Fruit fly (Drosophila melanogaster): ENCODE measurements around the gene COX7AL.
A peak's percentile ranks its signal among the peaks of the same experiment; 100 is the strongest.

Gene COX7AL

DNA sequence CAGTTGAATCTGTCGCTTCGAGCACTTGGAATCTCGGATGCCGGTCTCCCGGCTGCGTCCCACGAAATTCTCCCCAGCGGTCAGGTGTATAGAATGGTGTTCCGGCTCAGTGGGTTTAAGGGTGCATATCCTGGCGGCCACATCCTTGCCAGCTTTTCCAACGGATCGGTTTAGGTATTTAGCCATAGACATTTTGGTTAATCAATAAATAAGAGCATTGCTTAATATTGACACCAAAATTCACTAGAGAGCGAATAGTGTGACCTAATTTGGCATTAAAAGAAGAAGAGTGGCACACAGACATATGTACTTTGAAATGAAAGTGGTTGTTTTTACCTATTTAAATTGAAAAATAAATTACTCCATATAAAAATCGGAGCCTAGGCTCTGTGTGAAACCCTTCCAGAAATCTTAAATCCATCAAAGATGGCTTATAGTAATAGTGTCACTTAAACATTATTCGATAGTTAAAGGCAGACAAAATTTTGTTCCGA lies at the start of gene COX7AL, which contains the start of gene PNKP:
TSS of gene COX7AL (plus strand) at position 419 of the 494 bp plus-strand sequence.
TSS of gene PNKP (minus strand) at position 266 of the 494 bp plus-strand sequence.
- TF ChIP-seq fkh (GFP tag; optimal IDR thresholded peaks at IDR 0.05) = peak; percentile 38
- TF ChIP-seq CG8632 (GFP tag; optimal IDR thresholded peaks at IDR 0.05) = no peak

DNA sequence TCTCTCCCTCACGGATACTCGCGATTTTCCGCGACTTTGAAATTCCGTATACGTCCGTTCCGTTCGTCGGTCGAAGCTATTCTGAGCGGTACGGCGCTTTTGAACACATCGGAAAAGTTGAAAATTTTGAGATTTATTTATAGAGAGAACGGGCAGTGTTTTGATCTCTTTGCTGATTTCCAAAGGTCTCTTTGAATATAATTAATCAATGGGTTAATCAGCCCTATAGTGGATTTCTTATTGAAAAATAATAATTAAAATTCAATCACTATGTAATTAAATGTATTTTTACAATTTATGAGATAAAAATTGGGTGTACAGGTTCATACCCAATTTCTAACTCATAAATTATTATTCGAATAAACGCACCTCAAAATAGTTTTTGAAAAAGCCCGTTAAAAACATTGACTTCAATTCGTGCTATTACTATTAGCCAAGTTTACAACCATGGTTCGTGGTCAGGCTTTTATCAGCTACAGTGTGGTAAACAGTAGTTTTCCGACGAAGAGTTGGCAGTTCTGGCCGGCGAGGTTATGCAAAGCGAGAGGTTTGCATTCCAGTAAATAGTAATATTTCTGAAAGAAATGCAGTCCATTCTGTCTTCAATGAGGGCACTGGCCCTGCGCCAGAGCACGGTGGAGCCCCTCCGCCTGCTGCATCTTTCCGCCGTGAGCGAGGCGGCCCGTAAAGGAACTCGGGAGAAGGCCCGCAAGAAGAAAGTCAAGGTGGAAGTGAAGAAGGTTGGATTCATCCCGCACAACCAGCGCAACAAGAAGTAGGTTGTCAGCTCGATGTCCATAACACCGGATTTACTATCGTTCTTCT lies 42.3 kb upstream of the COX7AL start, which contains the start of the genes CG9626 and mRpL1:
TSS of gene CG9626 (minus strand) at position 51 of the 825 bp plus-strand sequence.
TSS of gene mRpL1 (plus strand) at position 513 of the 825 bp plus-strand sequence.
- TF ChIP-seq esn (GFP tag; optimal IDR thresholded peaks at IDR 0.05) = no peak
- TF ChIP-seq salr (GFP tag; optimal IDR thresholded peaks at IDR 0.05) = no peak
- no peak for TF ChIP-seq Met (GFP tag; optimal IDR thresholded peaks at IDR 0.05)
- TF ChIP-seq fkh (GFP tag; optimal IDR thresholded peaks at IDR 0.05) = no peak

DNA sequence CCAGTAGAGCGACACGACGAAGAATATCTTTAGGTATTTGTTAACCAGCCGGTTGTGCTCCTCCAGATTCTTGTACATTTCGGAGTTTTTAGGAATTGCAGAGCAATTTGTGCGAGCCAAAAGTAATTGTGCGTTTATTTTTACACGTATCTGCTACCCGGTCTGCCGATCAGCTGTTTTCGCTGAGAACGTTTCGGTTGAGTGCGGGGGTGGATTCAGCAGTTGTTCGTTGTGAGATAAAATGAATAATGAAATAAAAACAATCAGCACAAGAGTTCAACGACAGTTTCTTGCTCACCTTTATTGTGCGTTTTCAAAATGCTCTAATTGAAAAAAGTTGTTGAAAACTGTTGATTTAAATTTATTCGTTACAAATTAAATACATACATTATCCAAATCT lies 39.6 kb upstream of the COX7AL start, which contains the start of gene nac:
TSS of gene nac (minus strand) at position 176 of the 400 bp plus-strand sequence.
- TF ChIP-seq CG15336 (GFP tag; IDR thresholded peaks at IDR 0.05) = 0 out of 2 replicates have a peak, but pooled peaks have one; percentile 12
- TF ChIP-seq esn (GFP tag; optimal IDR thresholded peaks at IDR 0.05) = peak; percentile 9
- TF ChIP-seq lz (GFP tag; optimal IDR thresholded peaks at IDR 0.05) = no peak
- TF ChIP-seq dsx (GFP tag; optimal IDR thresholded peaks at IDR 0.05; ENCODE audit: poor library complexity, severe bottlenecking) = no peak
- peak; percentile 17 for TF ChIP-seq CG3032 (tag; optimal IDR thresholded peaks at IDR 0.05)
- TF ChIP-seq OdsH (GFP tag; optimal IDR thresholded peaks at IDR 0.05) = no peak

DNA sequence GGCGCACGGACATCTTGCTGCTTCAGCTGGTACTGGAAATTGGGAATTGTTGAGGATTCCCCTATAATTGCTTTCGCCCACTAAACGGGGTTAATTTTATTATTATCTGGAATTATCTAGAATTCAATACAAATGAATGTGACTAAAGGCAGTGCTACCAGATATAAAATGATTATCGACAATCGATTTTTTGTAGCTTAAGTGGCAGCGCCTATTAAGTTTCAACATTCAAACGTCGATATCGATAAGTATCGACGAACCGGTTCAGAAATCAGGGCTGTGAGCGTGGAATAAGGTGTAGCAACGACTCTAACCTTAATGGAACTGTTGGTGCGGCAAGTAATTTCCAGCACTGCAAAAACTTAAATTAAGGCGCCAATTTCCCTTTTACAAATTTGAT lies 38.4 kb upstream of the COX7AL start, which contains the start of gene Sgt1:
TSS of gene Sgt1 (minus strand) at position 165 of the 400 bp plus-strand sequence.
- TF ChIP-seq Hr4 (GFP tag; optimal IDR thresholded peaks at IDR 0.05) = no peak
- TF ChIP-seq svp (GFP tag) = no peak
- TF ChIP-seq dac (GFP tag; optimal IDR thresholded peaks at IDR 0.05) = no peak
- peak; percentile 17 for TF ChIP-seq CG3032 (tag; optimal IDR thresholded peaks at IDR 0.05)
- TF ChIP-seq Sox14 (GFP tag; optimal IDR thresholded peaks at IDR 0.05) = no peak
- TF ChIP-seq fkh (GFP tag; optimal IDR thresholded peaks at IDR 0.05) = no peak
- TF ChIP-seq cyc (GFP tag; optimal IDR thresholded peaks at IDR 0.05) = peak; percentile 31
- peak; percentile 21 for TF ChIP-seq topi (GFP tag; optimal IDR thresholded peaks at IDR 0.05)

DNA sequence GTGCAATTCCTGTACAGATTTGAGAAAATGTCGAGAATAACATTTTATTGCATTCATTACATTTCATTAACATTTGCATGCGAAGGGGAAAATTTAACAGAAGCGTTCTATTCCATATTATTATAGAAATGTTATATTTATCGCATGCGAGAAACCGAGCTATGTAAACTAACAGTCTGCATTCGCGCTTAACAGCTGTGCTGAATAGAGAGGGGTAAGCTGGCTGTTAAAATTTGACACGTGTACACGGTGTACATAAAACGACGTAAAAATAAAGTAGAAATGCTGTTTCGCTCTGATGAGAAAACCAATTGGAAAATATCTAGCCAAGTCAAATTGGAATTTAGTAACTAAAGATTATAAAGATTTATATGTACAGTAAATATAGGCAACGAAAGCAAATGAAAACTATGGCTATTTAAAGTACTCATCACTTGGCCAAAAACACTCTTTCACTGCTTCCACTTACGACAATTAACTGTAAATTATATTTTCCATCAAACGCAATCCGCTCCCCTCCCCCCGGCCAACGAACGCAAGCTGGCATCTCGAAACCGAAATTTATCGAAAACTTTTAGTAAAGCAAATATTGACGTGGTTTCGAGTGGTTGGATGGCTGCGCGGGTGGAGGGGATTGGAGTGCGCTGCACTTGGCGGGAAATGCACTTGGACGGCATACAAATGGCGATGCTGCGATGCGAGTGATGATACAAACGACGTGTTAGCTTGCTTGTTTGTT lies 37.1 kb upstream of the COX7AL start:
- TF ChIP-seq CG32006 (GFP tag; optimal IDR thresholded peaks at IDR 0.05) (no peak), Eip78C (GFP tag) (peak; percentile 49), CG7368 (GFP tag; optimal IDR thresholded peaks at IDR 0.05) (no peak), fkh (GFP tag; optimal IDR thresholded peaks at IDR 0.05) (peak; percentile 59)

DNA sequence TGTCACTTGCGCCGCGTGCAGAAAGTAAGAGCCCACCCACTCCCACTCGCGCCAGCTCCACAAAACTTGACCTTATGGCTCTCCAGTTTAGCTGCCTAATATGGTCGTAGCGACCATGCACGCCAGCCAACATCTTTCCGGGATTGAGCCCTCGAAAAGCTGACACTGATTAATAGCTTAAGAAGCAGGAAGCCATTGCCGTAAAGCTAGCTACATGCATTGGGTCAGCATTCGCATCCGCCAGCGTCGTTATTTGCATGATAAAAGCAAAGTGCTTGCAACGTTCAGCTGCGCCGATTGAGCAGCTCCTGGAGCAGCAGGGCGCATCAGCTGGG lies 36.6 kb upstream of the COX7AL start:
- TF ChIP-seq Sox15 (GFP tag; optimal IDR thresholded peaks at IDR 0.05) (no peak), CG15336 (GFP tag; IDR thresholded peaks at IDR 0.05) (no peak), ss (GFP tag; optimal IDR thresholded peaks at IDR 0.05) (no peak), CG8319 (GFP tag; optimal IDR thresholded peaks at IDR 0.05) (no peak), Hr4 (GFP tag; optimal IDR thresholded peaks at IDR 0.05) (no peak), Sox102F (GFP tag; optimal IDR thresholded peaks at IDR 0.05) (no peak), CG3032 (tag; optimal IDR thresholded peaks at IDR 0.05) (no peak)

DNA sequence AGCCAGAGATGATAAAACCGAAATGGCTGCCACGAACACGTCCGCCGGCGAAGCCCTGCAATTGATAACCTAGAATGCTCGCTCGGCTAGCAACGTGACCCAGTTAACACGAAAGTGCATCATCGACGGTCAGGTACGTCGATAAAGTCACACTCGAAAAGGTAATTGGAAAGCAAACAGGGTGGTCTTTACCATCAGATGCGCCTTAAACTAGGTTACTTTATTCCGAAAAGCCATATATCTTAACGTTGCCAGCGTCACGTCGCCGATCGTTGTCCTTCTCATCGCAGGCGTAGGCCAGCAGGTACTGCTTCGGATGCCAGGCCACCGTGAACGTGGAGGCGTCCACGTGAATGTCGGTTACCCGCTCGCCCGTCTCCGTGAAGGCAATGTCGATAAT lies 36.2 kb upstream of the COX7AL start:
- TF ChIP-seq lz (GFP tag; optimal IDR thresholded peaks at IDR 0.05) (no peak), Hr39 (GFP tag; optimal IDR thresholded peaks at IDR 0.05) (no peak), CG8632 (GFP tag; optimal IDR thresholded peaks at IDR 0.05) (no peak), OdsH (GFP tag; optimal IDR thresholded peaks at IDR 0.05) (no peak), CG8119 (GFP tag; IDR thresholded peaks at IDR 0.05) (no peak), fd85E (GFP tag; optimal IDR thresholded peaks at IDR 0.05) (no peak), vri (GFP tag; optimal IDR thresholded peaks at IDR 0.05) (no peak), CG10669 (GFP tag; optimal IDR thresholded peaks at IDR 0.05) (no peak), net (GFP tag; optimal IDR thresholded peaks at IDR 0.05) (no peak)
